Fruit fly (Drosophila melanogaster): Measurements from ENCODE around the gene TP53INP.

DNA sequence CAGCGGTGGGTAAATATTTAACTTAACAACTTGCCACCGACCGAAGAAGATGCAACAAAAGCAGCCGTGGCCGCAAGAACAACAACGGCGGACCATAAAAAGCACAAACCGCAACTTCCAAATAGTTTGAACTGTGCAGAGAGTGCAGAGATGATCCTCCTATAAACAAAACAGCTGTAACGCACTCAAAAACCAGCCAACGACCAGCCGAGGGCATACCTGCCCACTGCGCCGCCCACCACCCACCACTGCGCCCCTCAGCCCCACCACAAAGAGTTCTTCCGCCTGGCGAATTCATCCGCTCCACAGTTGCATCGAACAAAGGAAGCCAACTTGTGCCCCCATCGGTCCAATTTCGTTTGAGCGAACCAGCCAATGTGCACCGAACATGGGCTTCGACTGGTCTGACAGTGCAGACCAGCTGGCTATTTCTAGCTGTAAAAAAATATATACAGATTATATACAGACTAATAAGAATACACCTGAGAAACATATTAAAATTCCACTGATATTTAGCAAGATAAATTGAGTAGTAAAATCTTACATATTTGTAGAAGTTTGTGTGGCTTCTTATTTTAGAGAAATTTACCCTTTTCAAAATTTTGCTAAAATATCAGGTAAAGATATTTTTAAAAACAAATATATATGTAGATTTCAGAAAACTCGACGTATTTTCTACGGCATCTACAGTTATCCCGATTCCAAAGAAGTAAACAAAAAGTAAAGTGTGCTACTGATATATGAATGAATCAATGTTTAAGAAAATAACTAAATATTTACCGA, 23.0 kb upstream of the TP53INP start:
- TF ChIP-seq CG12391 (tag; optimal IDR thresholded peaks at IDR 0.05) (no peak), CG4730 (GFP tag; IDR thresholded peaks at IDR 0.05) (no peak), tll (GFP tag; optimal IDR thresholded peaks at IDR 0.05) (no peak), Bgb (GFP tag; IDR thresholded peaks at IDR 0.05; ENCODE audit: partially characterized antibody) (0 out of 2 replicates have a peak, but pooled peaks have one; percentile 31), tio (GFP tag; optimal IDR thresholded peaks at IDR 0.05) (no peak), CG9797 (GFP tag; optimal IDR thresholded peaks at IDR 0.05) (no peak), CG10267 (tag; optimal IDR thresholded peaks at IDR 0.05) (no peak), vfl (GFP tag; optimal IDR thresholded peaks at IDR 0.05) (no peak), nmo (GFP tag; optimal IDR thresholded peaks at IDR 0.05) (no peak), CG12155 (GFP tag; optimal IDR thresholded peaks at IDR 0.05) (no peak)
